Comparison of ENCODE assay signal across 4 fruit fly cellular contexts in the genomic region with DNA sequence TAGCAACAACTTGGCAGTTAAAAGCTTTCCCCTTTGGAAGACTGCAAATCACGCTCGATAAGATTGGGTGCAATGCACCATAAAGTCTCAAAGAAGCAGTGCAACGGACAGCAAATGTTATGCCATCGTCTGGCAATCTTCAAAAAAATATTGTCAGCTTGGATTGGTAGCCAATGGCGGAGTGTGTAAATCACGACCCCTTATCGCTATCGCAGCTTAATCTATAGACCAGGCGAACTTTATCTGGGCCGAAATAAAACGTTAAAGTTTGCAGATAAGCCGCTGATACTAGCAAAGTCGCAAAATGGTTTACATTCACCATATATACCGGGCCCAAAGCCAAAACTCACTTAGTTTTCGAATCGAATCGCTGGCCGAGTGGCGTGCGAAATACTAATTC.
A peak's percentile ranks its signal among the peaks of the same experiment; 100 is the strongest.
TF ChIP-seq lines count a peak whose summit lies in the region.

Gene CG31198, plus strand, starts transcription at position 351 of the 400 bp plus-strand sequence.

- no peak for TF ChIP-seq CTCF in whole organism, embryonic (GFP tag; optimal IDR thresholded peaks at IDR 0.05; lab: Kevin White, UChicago)

TF ChIP-seq in whole organism, adult, 20 proteins besides CTCF, POLR2A, EP300 and RAD21:
- TF ChIP-seq kay (GFP tag; lab: Kevin White, UChicago; ENCODE audit: borderline replicate concordance) = peak; percentile 18
- TF ChIP-seq Mnt (GFP tag; optimal IDR thresholded peaks at IDR 0.05; lab: Kevin White, UChicago) = peak; percentile 37
- TF ChIP-seq bab1 (GFP tag; optimal IDR thresholded peaks at IDR 0.05; lab: Kevin White, UChicago) = no peak
- peak in 1 of 2 experiments; percentile 64 for TF ChIP-seq cnc (optimal IDR thresholded peaks at IDR 0.05; lab: Kevin White, UChicago)
- TF ChIP-seq CG12768 (GFP tag; optimal IDR thresholded peaks at IDR 0.05; lab: Kevin White, UChicago) = peak; percentile 12
- peak; percentile 77 for TF ChIP-seq cic (GFP tag; optimal IDR thresholded peaks at IDR 0.05; lab: Kevin White, UChicago)
- TF ChIP-seq CG7101 (tag; optimal IDR thresholded peaks at IDR 0.05; lab: Kevin White, UChicago) = no peak
- TF ChIP-seq CG1620 (GFP tag; optimal IDR thresholded peaks at IDR 0.05; lab: Kevin White, UChicago) = no peak
- no peak for TF ChIP-seq CG33017 (tag; optimal IDR thresholded peaks at IDR 0.05; lab: Kevin White, UChicago)

TF ChIP-seq in whole organism, embryonic, 481 proteins besides CTCF, POLR2A, EP300 and RAD21 (continues in another document):
- TF ChIP-seq Ets97D (GFP tag; optimal IDR thresholded peaks at IDR 0.05; lab: Kevin White, UChicago) (no peak), sug (tag; optimal IDR thresholded peaks at IDR 0.05; lab: Kevin White, UChicago) (peak; percentile 65), Hey (tag; optimal IDR thresholded peaks at IDR 0.05; lab: Kevin White, UChicago) (peak; percentile 86), disco-r (GFP tag; optimal IDR thresholded peaks at IDR 0.05; lab: Kevin White, UChicago) (no peak), Gsc (GFP tag; IDR thresholded peaks at IDR 0.05; lab: Robert Waterston, UW) (no peak), CG17912 (GFP tag; optimal IDR thresholded peaks at IDR 0.05; lab: Kevin White, UChicago) (no peak), B-H1 (GFP tag; IDR thresholded peaks at IDR 0.05; lab: Robert Waterston, UW) (no peak), odd (GFP tag; optimal IDR thresholded peaks at IDR 0.05; lab: Kevin White, UChicago) (no peak), D19B (GFP tag; optimal IDR thresholded peaks at IDR 0.05; lab: Kevin White, UChicago) (no peak), tna (GFP tag; IDR thresholded peaks at IDR 0.05; lab: Robert Waterston, UW; ENCODE audit: partially characterized antibody) (no peak), vnd (GFP tag; IDR thresholded peaks at IDR 0.05; lab: Robert Waterston, UW; ENCODE audit: partially characterized antibody) (no peak), Mad (GFP tag; optimal IDR thresholded peaks at IDR 0.05; lab: Kevin White, UChicago) (no peak), Sry-β (GFP tag; optimal IDR thresholded peaks at IDR 0.05; lab: Kevin White, UChicago) (no peak), Oaz (GFP tag; IDR thresholded peaks at IDR 0.05; lab: Robert Waterston, UW) (no peak), ac (GFP tag; optimal IDR thresholded peaks at IDR 0.05; lab: Kevin White, UChicago) (no peak), scrt (GFP tag; optimal IDR thresholded peaks at IDR 0.05; lab: Kevin White, UChicago) (no peak), GATAe (GFP tag; conservative IDR thresholded peaks at IDR 0.05; lab: Robert Waterston, UW) (peak; percentile 74), grn (GFP tag; optimal IDR thresholded peaks at IDR 0.05; lab: Kevin White, UChicago) (peak; percentile 66), wdn (GFP tag; IDR thresholded peaks at IDR 0.05; lab: Robert Waterston, UW) (no peak), CG5953 (GFP tag; IDR thresholded peaks at IDR 0.05; lab: Robert Waterston, UW) (no peak), CG7786 (GFP tag; optimal IDR thresholded peaks at IDR 0.05; lab: Kevin White, UChicago) (no peak), CG2120 (GFP tag; optimal IDR thresholded peaks at IDR 0.05; lab: Kevin White, UChicago) (no peak), E2f1 (GFP tag; IDR thresholded peaks at IDR 0.05; lab: Robert Waterston, UW) (no peak), exex (tag; optimal IDR thresholded peaks at IDR 0.05; lab: Kevin White, UChicago) (peak; percentile 42), CG34376 (GFP tag; optimal IDR thresholded peaks at IDR 0.05; lab: Kevin White, UChicago) (peak; percentile 36), Pdp1 (GFP tag; optimal IDR thresholded peaks at IDR 0.05; lab: Kevin White, UChicago) (peak in 1 of 2 experiments; percentile 72), Ets65A (GFP tag; lab: Kevin White, UChicago) (no peak)

TF ChIP-seq in whole organism, prepupa, 60 proteins besides CTCF, POLR2A, EP300 and RAD21:
- TF ChIP-seq vri (GFP tag; optimal IDR thresholded peaks at IDR 0.05; lab: Kevin White, UChicago) = peak; percentile 98
- no peak for TF ChIP-seq Eip75B (GFP tag; optimal IDR thresholded peaks at IDR 0.05; lab: Kevin White, UChicago)
- TF ChIP-seq Sox15 (GFP tag; optimal IDR thresholded peaks at IDR 0.05; lab: Kevin White, UChicago) = no peak
- no peak for TF ChIP-seq CG8632 (GFP tag; optimal IDR thresholded peaks at IDR 0.05; lab: Kevin White, UChicago)
- TF ChIP-seq Hr4 (GFP tag; optimal IDR thresholded peaks at IDR 0.05; lab: Kevin White, UChicago) = no peak
- TF ChIP-seq CG8319 (GFP tag; optimal IDR thresholded peaks at IDR 0.05; lab: Kevin White, UChicago) = no peak
- no peak for TF ChIP-seq CG3919 (GFP tag; optimal IDR thresholded peaks at IDR 0.05; lab: Kevin White, UChicago)

TF ChIP-seq in whole organism, wandering third instar larva, 38 proteins besides CTCF, POLR2A, EP300 and RAD21:
- TF ChIP-seq br (GFP tag; optimal IDR thresholded peaks at IDR 0.05; lab: Kevin White, UChicago) (peak; percentile 48), rgr (GFP tag; optimal IDR thresholded peaks at IDR 0.05; lab: Kevin White, UChicago) (no peak), Rel (GFP tag; optimal IDR thresholded peaks at IDR 0.05; lab: Kevin White, UChicago) (no peak), Rel (tag; optimal IDR thresholded peaks at IDR 0.05; lab: Kevin White, UChicago) (peak; percentile 33), ey (GFP tag; optimal IDR thresholded peaks at IDR 0.05; lab: Kevin White, UChicago) (no peak), CrebA (GFP tag; optimal IDR thresholded peaks at IDR 0.05; lab: Kevin White, UChicago; ENCODE audit: borderline replicate concordance) (peak; percentile 19)
TF ChIP-seq in whole organism, wandering third instar larva: peak in this region for 3.
